Worm (Caenorhabditis elegans) whole organism, L1 larva: ENCODE data around the gene ZK1010.10.

Source experiments
- C16A3.4 ChIP-seq: fragments of 150-350 bp; optimal IDR thresholded peaks from 2 replicates; lab custom pipeline; 2014; ENCODE audit warnings: missing biosample characterization, missing genetic modification characterization
- C34B4.2 ChIP-seq: sonication (generic microtip); optimal IDR thresholded peaks from 2 replicates; lab custom pipeline; 2017; ENCODE audit warnings: mild to moderate bottlenecking, missing genetic modification characterization, missing compliant biosample characterization
- F16B12.6 ChIP-seq: fragments of 150-350 bp; optimal IDR thresholded peaks from 2 replicates; lab custom pipeline; 2014; ENCODE audit warnings: missing biosample characterization, missing genetic modification characterization
- Y116A8C.19 ChIP-seq: sonication (generic microtip); optimal IDR thresholded peaks from 2 replicates; lab custom pipeline; 2016; ENCODE audit warnings: missing compliant biosample characterization, missing genetic modification characterization, borderline replicate concordance
- aha-1 ChIP-seq: fragments of 150-350 bp; optimal IDR thresholded peaks from 2 replicates; lab custom pipeline; 2014; ENCODE audit warnings: missing biosample characterization, missing genetic modification characterization
- alr-1 ChIP-seq: fragments of 200-800 bp; sonication (Bioruptor generic); optimal IDR thresholded peaks from 2 replicates; lab custom pipeline; 2018; ENCODE audit warnings: borderline replicate concordance, mild to moderate bottlenecking, missing genetic modification characterization, missing compliant biosample characterization
- aly-2 ChIP-seq: fragments of 150-350 bp; optimal IDR thresholded peaks from 2 replicates; lab custom pipeline; 2014; ENCODE audit warnings: missing biosample characterization, missing genetic modification characterization
- ama-1 ChIP-seq: fragments of 150-350 bp; optimal IDR thresholded peaks from 2 replicates; lab custom pipeline; 2014
- blmp-1 ChIP-seq: fragments of 150-350 bp; optimal IDR thresholded peaks from 2 replicates; lab custom pipeline; 2014; ENCODE audit warnings: missing biosample characterization, missing genetic modification characterization
- ceh-88 ChIP-seq: fragments of 200-800 bp; sonication (Bioruptor generic); IDR thresholded peaks from 2 replicates; pipeline ENCODE4 v1.3.6; 2022; ENCODE audit warnings: missing genetic modification characterization, missing compliant biosample characterization
- ceh-90 ChIP-seq: sonication (generic microtip); optimal IDR thresholded peaks from 2 replicates; lab custom pipeline; 2016; ENCODE audit warnings: missing genetic modification characterization, missing compliant biosample characterization
- ces-1 ChIP-seq: fragments of 150-350 bp; optimal IDR thresholded peaks from 2 replicates; lab custom pipeline; 2014; ENCODE audit warnings: missing biosample characterization, missing genetic modification reagents, missing genetic modification characterization
- dsc-1 ChIP-seq: sonication (generic microtip); optimal IDR thresholded peaks from 2 replicates; lab custom pipeline; 2016; ENCODE audit warnings: mild to moderate bottlenecking, missing genetic modification characterization, missing compliant biosample characterization
- egl-13 ChIP-seq: sonication (generic microtip); optimal IDR thresholded peaks from 2 replicates; lab custom pipeline; 2016; ENCODE audit warnings: missing genotype, missing genetic modification reagents, missing genetic modification characterization, missing compliant biosample characterization
- egl-27 ChIP-seq, 2 experiments: fragments of 150-350 bp in 1 of 2; sonication (generic microtip); optimal IDR thresholded peaks; 3 replicates each; lab custom pipeline; 2017 to 2018; ENCODE audit warnings: missing biosample characterization in 2 of 2, missing genetic modification characterization in 2 of 2, missing genetic modification reagents in 2 of 2
- elt-2 ChIP-seq: sonication (generic microtip); optimal IDR thresholded peaks from 2 replicates; lab custom pipeline; 2016; ENCODE audit warnings: missing genetic modification characterization, mild to moderate bottlenecking, inconsistent platforms, missing compliant biosample characterization, missing genetic modification reagents
- elt-3 ChIP-seq, 6 experiments: fragments of 150-350 bp in 1 of 6; sonication (generic microtip); optimal IDR thresholded peaks; 2 replicates each; lab custom pipeline; 2017 to 2018; ENCODE audit warnings: missing biosample characterization in 6 of 6, missing genetic modification characterization in 6 of 6, inconsistent platforms in 1 of 6
- ets-5 ChIP-seq: fragments of 200-800 bp; sonication (Bioruptor generic); IDR thresholded peaks from 2 replicates; pipeline ENCODE4 v1.3.6; 2022; ENCODE audit warnings: missing genetic modification characterization, missing compliant biosample characterization
- fkh-10 ChIP-seq: sonication (generic microtip); optimal IDR thresholded peaks from 2 replicates; lab custom pipeline; 2017; ENCODE audit warnings: missing biosample characterization, missing genetic modification reagents, missing genetic modification characterization
- fkh-8 ChIP-seq: sonication (generic microtip); optimal IDR thresholded peaks from 2 replicates; lab custom pipeline; 2016; ENCODE audit warnings: mild to moderate bottlenecking, missing genetic modification characterization, missing compliant biosample characterization
- fos-1 ChIP-seq: fragments of 150-350 bp; optimal IDR thresholded peaks from 2 replicates; lab custom pipeline; 2014; ENCODE audit warnings: missing biosample characterization, missing genetic modification characterization
- grh-1 ChIP-seq: fragments of 200-800 bp; sonication (Bioruptor generic); IDR thresholded peaks from 2 replicates; pipeline ENCODE4 v1.3.6; 2022; ENCODE audit warnings: missing genetic modification reagents, missing genetic modification characterization, missing compliant biosample characterization
- hlh-17 ChIP-seq: fragments of 200-800 bp; sonication (Bioruptor generic); optimal IDR thresholded peaks from 2 replicates; lab custom pipeline; 2018; ENCODE audit warnings: missing genetic modification characterization, mild to moderate bottlenecking, missing compliant biosample characterization, moderate library complexity, borderline replicate concordance
- hlh-4 ChIP-seq: sonication (generic microtip); optimal IDR thresholded peaks from 2 replicates; lab custom pipeline; 2016; ENCODE audit warnings: mild to moderate bottlenecking, missing genetic modification characterization, missing compliant biosample characterization
- jun-1 ChIP-seq: fragments of 150-350 bp; optimal IDR thresholded peaks from 2 replicates; lab custom pipeline; 2014; ENCODE audit warnings: missing biosample characterization, missing genetic modification reagents, missing genetic modification characterization
- lin-14 ChIP-seq: fragments of 200-800 bp; sonication (Bioruptor generic); optimal IDR thresholded peaks from 2 replicates; lab custom pipeline; 2018; ENCODE audit warnings: mild to moderate bottlenecking, missing genetic modification characterization, moderate library complexity, missing compliant biosample characterization
- lin-15B ChIP-seq: fragments of 150-350 bp; sonication (generic microtip); optimal IDR thresholded peaks from 3 replicates; lab custom pipeline; 2014; ENCODE audit warnings: missing biosample characterization, missing genetic modification characterization
- lin-35 ChIP-seq, 2 experiments: fragments of 150-350 bp; optimal IDR thresholded peaks; 2 replicates each; lab custom pipeline; 2014; ENCODE audit warnings: missing biosample characterization in 2 of 2, missing genetic modification characterization in 2 of 2, missing genetic modification reagents in 2 of 2
- lin-39 ChIP-seq: fragments of 150-350 bp; optimal IDR thresholded peaks from 2 replicates; lab custom pipeline; 2014; ENCODE audit warnings: missing biosample characterization, missing genetic modification reagents, missing genetic modification characterization
- lir-3 ChIP-seq: sonication (generic microtip); optimal IDR thresholded peaks from 2 replicates; lab custom pipeline; 2016; ENCODE audit warnings: mild to moderate bottlenecking, missing genetic modification characterization, moderate library complexity, missing compliant biosample characterization; ENCODE audit not compliant: poor library complexity
- lsy-2 ChIP-seq, 2 experiments: fragments of 150-350 bp; optimal IDR thresholded peaks; 2 replicates each; lab custom pipeline; 2014; ENCODE audit warnings: missing biosample characterization in 2 of 2, missing genetic modification characterization in 2 of 2
- mab-9 ChIP-seq: fragments of 200-800 bp; sonication (Bioruptor generic); IDR thresholded peaks from 2 replicates; pipeline ENCODE4 v1.3.6; 2022; ENCODE audit warnings: missing genetic modification reagents, missing genetic modification characterization, missing compliant biosample characterization
- mdl-1 ChIP-seq, 2 experiments: fragments of 150-350 bp; optimal IDR thresholded peaks; 2 replicates each; lab custom pipeline; 2014 to 2017; ENCODE audit warnings: missing biosample characterization in 2 of 2, missing genetic modification characterization in 2 of 2, inconsistent platforms in 1 of 2
- mef-2 ChIP-seq: fragments of 150-350 bp; optimal IDR thresholded peaks from 2 replicates; lab custom pipeline; 2014; ENCODE audit warnings: missing biosample characterization, missing genetic modification characterization
- nhr-12 ChIP-seq: sonication (generic microtip); optimal IDR thresholded peaks from 2 replicates; lab custom pipeline; 2017; ENCODE audit warnings: missing biosample characterization, missing genetic modification characterization
- nhr-19 ChIP-seq: fragments of 200-800 bp; sonication (Bioruptor generic); conservative IDR thresholded peaks from 2 replicates; pipeline ENCODE4 v1.3.6; 2022; ENCODE audit warnings: missing genetic modification characterization, missing compliant biosample characterization
- nhr-20 ChIP-seq: sonication (generic microtip); optimal IDR thresholded peaks from 2 replicates; lab custom pipeline; 2016; ENCODE audit warnings: mild to moderate bottlenecking, missing genetic modification characterization, missing compliant biosample characterization
- nhr-28 ChIP-seq: fragments of 150-350 bp; optimal IDR thresholded peaks from 2 replicates; lab custom pipeline; 2014; ENCODE audit warnings: missing biosample characterization, missing genetic modification characterization
- nhr-47 ChIP-seq: sonication (generic microtip); optimal IDR thresholded peaks from 2 replicates; lab custom pipeline; 2016; ENCODE audit warnings: mild to moderate bottlenecking, missing genetic modification characterization, moderate library complexity, missing compliant biosample characterization
- nhr-76 ChIP-seq: sonication (generic microtip); optimal IDR thresholded peaks from 2 replicates; lab custom pipeline; 2017; ENCODE audit warnings: missing biosample characterization, missing genetic modification characterization
- nhr-85 ChIP-seq: sonication (generic microtip); peaks from one replicate; lab custom pipeline; 2016; ENCODE audit warnings: missing genetic modification characterization, inconsistent platforms, missing compliant biosample characterization
- nhr-90 ChIP-seq: sonication (generic microtip); optimal IDR thresholded peaks from 2 replicates; lab custom pipeline; 2016; ENCODE audit warnings: mild to moderate bottlenecking, missing genetic modification characterization, missing compliant biosample characterization; ENCODE audit not compliant: poor library complexity
- pag-3 ChIP-seq: sonication (generic microtip); optimal IDR thresholded peaks from 2 replicates; lab custom pipeline; 2017; ENCODE audit warnings: missing genetic modification characterization, mild to moderate bottlenecking, missing compliant biosample characterization, antibody characterized with exemption, borderline replicate concordance; ENCODE audit not compliant: insufficient read depth
- skn-1 ChIP-seq: fragments of 150-350 bp; optimal IDR thresholded peaks from 2 replicates; lab custom pipeline; 2014; ENCODE audit warnings: missing biosample characterization, missing genetic modification characterization
- snu-23 ChIP-seq: sonication (generic microtip); optimal IDR thresholded peaks from 2 replicates; lab custom pipeline; 2016; ENCODE audit warnings: missing genetic modification characterization, missing compliant biosample characterization
- sox-4 ChIP-seq: sonication (generic microtip); optimal IDR thresholded peaks from 2 replicates; lab custom pipeline; 2016; ENCODE audit warnings: missing genetic modification characterization, missing compliant biosample characterization
- sptf-1 ChIP-seq: fragments of 150-350 bp; optimal IDR thresholded peaks from 2 replicates; lab custom pipeline; 2014; ENCODE audit warnings: missing biosample characterization, missing genetic modification characterization
- unc-130 ChIP-seq: fragments of 150-350 bp; optimal IDR thresholded peaks from 2 replicates; lab custom pipeline; 2017; ENCODE audit warnings: missing biosample characterization, missing genetic modification characterization, inconsistent platforms
- unc-30 ChIP-seq: sonication (generic microtip); optimal IDR thresholded peaks from 2 replicates; lab custom pipeline; 2017; ENCODE audit warnings: missing biosample characterization, missing genetic modification characterization
- unc-98 ChIP-seq: fragments of 200-800 bp; sonication (Bioruptor generic); IDR thresholded peaks from 2 replicates; pipeline ENCODE4 v1.3.6; 2022; ENCODE audit warnings: missing genetic modification characterization, missing compliant biosample characterization
- vab-15 ChIP-seq: sonication (generic microtip); optimal IDR thresholded peaks from 2 replicates; lab custom pipeline; 2017; ENCODE audit warnings: missing genotype, mild to moderate bottlenecking, missing genetic modification characterization, missing compliant biosample characterization
- xbp-1 ChIP-seq: sonication (generic microtip); optimal IDR thresholded peaks from 2 replicates; lab custom pipeline; 2016; ENCODE audit warnings: missing genetic modification characterization, missing compliant biosample characterization
- zag-1 ChIP-seq: fragments of 150-350 bp; optimal IDR thresholded peaks from 2 replicates; lab custom pipeline; 2014; ENCODE audit warnings: missing biosample characterization, missing genetic modification characterization
- zip-4 ChIP-seq: fragments of 200-800 bp; sonication (Bioruptor generic); optimal IDR thresholded peaks from 2 replicates; lab custom pipeline; 2018; ENCODE audit warnings: mild to moderate bottlenecking, missing genetic modification characterization, moderate library complexity, missing compliant biosample characterization

Gene ZK1010.10

ce11 chrIII:13002098-13002497, at the start of gene ZK1010.10:
TSS of gene ZK1010.10 (plus strand) at chrIII:13002383.
- no peak for TF ChIP-seq pag-3 (tag; lab: Kevin White, UChicago)
- TF ChIP-seq mdl-1 (tag; optimal IDR thresholded peaks at IDR 0.05; lab: Kevin White, UChicago), result peak in 1 of 2 experiments; percentile 39
- no peak for TF ChIP-seq lin-39 (tag; lab: Kevin White, UChicago)
- no peak for TF ChIP-seq ces-1 (GFP tag; lab: Kevin White, UChicago)
- TF ChIP-seq unc-30 (tag; lab: Kevin White, UChicago), result no peak
- TF ChIP-seq nhr-12 (tag; lab: Kevin White, UChicago), result no peak
- TF ChIP-seq zip-4 (GFP tag; lab: Kevin White, UChicago), result no peak
- no peak for TF ChIP-seq hlh-4
- peak in 1 of 2 experiments; percentile 77 for TF ChIP-seq lsy-2 (tag; optimal IDR thresholded peaks at IDR 0.05; lab: Kevin White, UChicago)
- no peak for TF ChIP-seq ceh-90 (tag; lab: Kevin White, UChicago)
- peak; percentile 18 for TF ChIP-seq fos-1
- no peak for TF ChIP-seq ama-1 (lab: Kevin White, UChicago)
- no peak for TF ChIP-seq egl-27 (tag; optimal IDR thresholded peaks at IDR 0.05; lab: Kevin White, UChicago)
- peak; percentile 19 for TF ChIP-seq fkh-8 (tag; lab: Kevin White, UChicago)
- TF ChIP-seq lin-35 (GFP tag; optimal IDR thresholded peaks at IDR 0.05; lab: Kevin White, UChicago), result peak; percentile 47 to 59
- TF ChIP-seq jun-1, result peak; percentile 49
- no peak for TF ChIP-seq lin-14 (GFP tag; lab: Kevin White, UChicago)
- no peak for TF ChIP-seq Y116A8C.19 (tag; lab: Kevin White, UChicago)
- no peak for TF ChIP-seq F16B12.6 (tag; lab: Kevin White, UChicago)
- TF ChIP-seq nhr-19 (GFP tag; lab: Robert Waterston, UW), result no peak
- TF ChIP-seq skn-1 (tag; lab: Kevin White, UChicago), result peak; percentile 48
- TF ChIP-seq lin-15B (tag; lab: Kevin White, UChicago), result no peak
- no peak for TF ChIP-seq egl-13 (tag; lab: Kevin White, UChicago)
- no peak for TF ChIP-seq elt-2
- no peak for TF ChIP-seq C34B4.2
- no peak for TF ChIP-seq hlh-17 (GFP tag; lab: Kevin White, UChicago)
- no peak for TF ChIP-seq vab-15 (tag; lab: Kevin White, UChicago)
- no peak for TF ChIP-seq zag-1 (tag; lab: Kevin White, UChicago)
- no peak for TF ChIP-seq ets-5 (GFP tag; lab: Robert Waterston, UW)
- peak; percentile 36 for TF ChIP-seq snu-23 (GFP tag; lab: Kevin White, UChicago)
- TF ChIP-seq elt-3 (tag; optimal IDR thresholded peaks at IDR 0.05; lab: Kevin White, UChicago), result no peak
- peak; percentile 38 for TF ChIP-seq nhr-47 (tag; lab: Kevin White, UChicago)
- no peak for TF ChIP-seq fkh-10 (GFP tag; lab: Kevin White, UChicago)
- no peak for TF ChIP-seq xbp-1 (tag; lab: Kevin White, UChicago)
- TF ChIP-seq aha-1, result no peak
- TF ChIP-seq C16A3.4 (tag; lab: Kevin White, UChicago), result no peak
- no peak for TF ChIP-seq alr-1 (tag; lab: Kevin White, UChicago)
- TF ChIP-seq nhr-90, result no peak
- no peak for TF ChIP-seq dsc-1 (tag; lab: Kevin White, UChicago)
- TF ChIP-seq nhr-76, result no peak
- TF ChIP-seq mab-9 (GFP tag; lab: Robert Waterston, UW), result no peak
- TF ChIP-seq blmp-1 (tag; lab: Kevin White, UChicago), result peak; percentile 47
- TF ChIP-seq grh-1 (GFP tag; lab: Robert Waterston, UW), result no peak
- no peak for TF ChIP-seq sox-4 (tag; lab: Kevin White, UChicago)
- TF ChIP-seq unc-98 (GFP tag; lab: Robert Waterston, UW), result no peak
- TF ChIP-seq lir-3 (tag; lab: Kevin White, UChicago), result no peak
- TF ChIP-seq sptf-1 (tag; lab: Kevin White, UChicago), result no peak
- TF ChIP-seq ceh-88 (GFP tag; lab: Robert Waterston, UW), result no peak
- TF ChIP-seq mef-2 (tag; lab: Kevin White, UChicago), result no peak
- no peak for TF ChIP-seq nhr-20
- no peak for TF ChIP-seq aly-2 (tag; lab: Kevin White, UChicago)
- TF ChIP-seq nhr-85 (tag; lab: Kevin White, UChicago), result peak; percentile 75
- TF ChIP-seq unc-130, result no peak
- TF ChIP-seq nhr-28, result no peak
